Worm (Caenorhabditis elegans): Measurements from ENCODE around the gene cdh-1.

Gene cdh-1

DNA sequence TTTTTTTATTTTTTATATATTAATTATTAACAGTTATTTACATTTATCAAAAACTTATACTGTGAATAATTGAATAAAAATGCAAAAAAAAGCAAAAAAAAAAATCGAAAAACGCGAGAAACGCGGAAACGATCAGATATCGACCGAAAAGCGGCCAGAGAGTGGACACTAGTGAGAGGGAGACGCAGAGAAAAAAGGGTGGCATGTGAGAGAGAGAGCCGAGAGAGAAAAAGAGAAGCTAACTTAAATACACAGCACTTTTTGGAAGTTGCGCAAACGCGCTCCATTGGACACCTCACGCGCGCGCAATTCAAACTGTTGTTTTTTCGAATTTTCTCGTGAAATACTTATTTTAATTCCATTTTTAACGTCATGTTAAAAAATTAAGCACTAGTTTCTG lies 55.8 kb downstream of the cdh-1 start (continued):
- peak; percentile 21 for TF ChIP-seq lin-39 (tag; optimal IDR thresholded peaks at IDR 0.05)
- TF ChIP-seq unc-98 (GFP tag; IDR thresholded peaks at IDR 0.05), result peak; percentile 77
- peak; percentile 61 for TF ChIP-seq ceh-8 (GFP tag; optimal IDR thresholded peaks at IDR 0.05)
- TF ChIP-seq lin-35 (GFP tag; optimal IDR thresholded peaks at IDR 0.05), result peak; percentile 92 to 95
- TF ChIP-seq pag-3 (tag; optimal IDR thresholded peaks at IDR 0.05; ENCODE audit: borderline replicate concordance, insufficient read depth), result no peak
- peak; percentile 88 for TF ChIP-seq fkh-8 (tag; optimal IDR thresholded peaks at IDR 0.05)
- peak; percentile 59 for TF ChIP-seq jun-1 (tag; optimal IDR thresholded peaks at IDR 0.05)
- TF ChIP-seq zag-1 (tag; optimal IDR thresholded peaks at IDR 0.05), result no peak
- peak; percentile 93 for TF ChIP-seq isw-1 (GFP tag; IDR thresholded peaks at IDR 0.05)
- TF ChIP-seq snu-23 (GFP tag; optimal IDR thresholded peaks at IDR 0.05), result peak; percentile 94
- no peak for TF ChIP-seq nhr-12 (tag; optimal IDR thresholded peaks at IDR 0.05)
- TF ChIP-seq elt-3 (tag; optimal IDR thresholded peaks at IDR 0.05), result peak in 2 of 6 experiments; percentile 8 to 29
- TF ChIP-seq dpl-1 (GFP tag; optimal IDR thresholded peaks at IDR 0.05), result peak; percentile 90 to 91 (median 90)
- peak; percentile 83 for TF ChIP-seq mep-1 (tag; optimal IDR thresholded peaks at IDR 0.05)
- peak; percentile 76 for TF ChIP-seq mab-9 (GFP tag; IDR thresholded peaks at IDR 0.05)
- peak; percentile 87 for TF ChIP-seq tbx-2 (tag; optimal IDR thresholded peaks at IDR 0.05)
- no peak for TF ChIP-seq unc-62 (GFP tag; optimal IDR thresholded peaks at IDR 0.05)
- peak; percentile 56 for TF ChIP-seq nhr-237 (tag; optimal IDR thresholded peaks at IDR 0.05)
- no peak for TF ChIP-seq nhr-76 (tag; optimal IDR thresholded peaks at IDR 0.05)
- TF ChIP-seq nhr-28 (tag; optimal IDR thresholded peaks at IDR 0.05), result no peak
- peak in 1 of 2 experiments; percentile 70 for TF ChIP-seq mdl-1 (tag; optimal IDR thresholded peaks at IDR 0.05)
- TF ChIP-seq hlh-17 (GFP tag; optimal IDR thresholded peaks at IDR 0.05; ENCODE audit: borderline replicate concordance), result no peak
- TF ChIP-seq grh-1 (GFP tag; IDR thresholded peaks at IDR 0.05), result peak; percentile 73
- TF ChIP-seq Y116A8C.19 (tag; optimal IDR thresholded peaks at IDR 0.05; ENCODE audit: borderline replicate concordance), result no peak
- TF ChIP-seq sup-37 (GFP tag; optimal IDR thresholded peaks at IDR 0.05), result no peak
- peak; percentile 57 for TF ChIP-seq nhr-77 (tag; optimal IDR thresholded peaks at IDR 0.05)
- TF ChIP-seq tlp-1 (tag; optimal IDR thresholded peaks at IDR 0.05), result no peak
- TF ChIP-seq ceh-88 (GFP tag; IDR thresholded peaks at IDR 0.05), result peak; percentile 75; the same call in 1 of the 2 replicates
- TF ChIP-seq egl-13 (tag; optimal IDR thresholded peaks at IDR 0.05), result peak; percentile 66
- peak; percentile 88 for TF ChIP-seq swsn-7 (tag; optimal IDR thresholded peaks at IDR 0.05)
- no peak for TF ChIP-seq ces-1 (GFP tag; optimal IDR thresholded peaks at IDR 0.05)
- TF ChIP-seq ama-1 (optimal IDR thresholded peaks at IDR 0.05), result no peak
- peak; percentile 19 for TF ChIP-seq mef-2 (tag; optimal IDR thresholded peaks at IDR 0.05)
- peak; percentile 86 for TF ChIP-seq xbp-1 (tag; optimal IDR thresholded peaks at IDR 0.05)
- TF ChIP-seq snpc-4 (tag; optimal IDR thresholded peaks at IDR 0.05), result peak; percentile 52
- no peak for TF ChIP-seq nhr-84 (tag; optimal IDR thresholded peaks at IDR 0.05)
- TF ChIP-seq hlh-4 (tag; optimal IDR thresholded peaks at IDR 0.05), result no peak
- TF ChIP-seq lin-13 (GFP tag; optimal IDR thresholded peaks at IDR 0.05), result peak; percentile 81
- TF ChIP-seq alr-1 (tag; optimal IDR thresholded peaks at IDR 0.05; ENCODE audit: borderline replicate concordance), result no peak

DNA sequence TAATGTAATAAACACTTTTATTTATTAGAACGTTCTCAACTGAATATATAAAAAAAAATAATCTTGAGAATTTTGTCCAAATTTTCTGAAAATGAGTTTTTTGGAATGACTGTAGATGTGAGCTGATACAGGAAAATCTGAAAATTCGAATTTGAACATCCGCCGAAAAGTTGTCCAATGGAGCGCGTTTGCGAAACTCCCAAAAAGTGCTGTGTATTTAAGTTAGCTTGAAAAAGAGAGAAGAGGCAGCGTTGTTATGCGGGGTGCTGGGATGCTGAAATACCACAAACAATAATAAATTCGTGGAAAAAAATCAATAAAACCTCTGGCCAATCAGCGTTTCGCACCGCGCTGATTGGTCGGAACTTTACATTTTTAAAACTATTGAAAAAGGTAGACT lies 59.5 kb downstream of the cdh-1 start:
- TF ChIP-seq grh-1 (GFP tag; IDR thresholded peaks at IDR 0.05) (no peak), lin-35 (GFP tag; optimal IDR thresholded peaks at IDR 0.05) (peak in 1 of 2 experiments; percentile 7), tlp-1 (tag; optimal IDR thresholded peaks at IDR 0.05) (no peak), dpl-1 (GFP tag; optimal IDR thresholded peaks at IDR 0.05) (peak in 1 of 3 experiments; percentile 44), lin-39 (tag; optimal IDR thresholded peaks at IDR 0.05) (no peak), efl-1 (optimal IDR thresholded peaks at IDR 0.05) (peak in 1 of 2 experiments; percentile 54), efl-1 (GFP tag; optimal IDR thresholded peaks at IDR 0.05 in 1 of 2) (peak; percentile 52 to 62), nhr-71 (tag; optimal IDR thresholded peaks at IDR 0.05) (no peak)
